Worm (Caenorhabditis elegans) whole organism, late embryonic: Measurements from ENCODE around the gene glo-4.

ENCODE experiments used
- ceh-18 ChIP-seq: sonication (generic microtip); optimal IDR thresholded peaks from 2 replicates; lab custom pipeline; 2016; ENCODE audit warnings: missing genetic modification characterization, missing compliant biosample characterization
- ceh-31 ChIP-seq: sonication (generic microtip); optimal IDR thresholded peaks from 2 replicates; lab custom pipeline; 2016; ENCODE audit warnings: missing genetic modification characterization, missing compliant biosample characterization
- ceh-48 ChIP-seq: sonication (generic microtip); optimal IDR thresholded peaks from 2 replicates; lab custom pipeline; 2016; ENCODE audit warnings: missing genetic modification characterization, inconsistent platforms, missing compliant biosample characterization
- ceh-9 ChIP-seq: sonication (generic microtip); optimal IDR thresholded peaks from 2 replicates; lab custom pipeline; 2016; ENCODE audit warnings: mild to moderate bottlenecking, missing genetic modification characterization, inconsistent platforms, missing compliant biosample characterization
- ets-4 ChIP-seq: sonication (generic microtip); optimal IDR thresholded peaks from 2 replicates; lab custom pipeline; 2016; ENCODE audit warnings: missing genetic modification characterization, missing compliant biosample characterization
- fkh-10 ChIP-seq: fragments of 150-350 bp; optimal IDR thresholded peaks from 2 replicates; lab custom pipeline; 2014; ENCODE audit warnings: missing biosample characterization, missing genetic modification reagents, missing genetic modification characterization
- hlh-30 ChIP-seq: sonication (generic microtip); optimal IDR thresholded peaks from 2 replicates; lab custom pipeline; 2017; ENCODE audit warnings: antibody characterized with exemption, missing genetic modification characterization, missing compliant biosample characterization; ENCODE audit not compliant: insufficient read depth
- tbx-2 ChIP-seq: sonication (generic microtip); optimal IDR thresholded peaks from 2 replicates; lab custom pipeline; 2016; ENCODE audit warnings: missing genetic modification characterization, missing compliant biosample characterization

- TF ChIP-seq ceh-18 (tag; lab: Kevin White, UChicago) (no peak), tbx-2 (tag; lab: Kevin White, UChicago) (no peak), ceh-31 (no peak), fkh-10 (GFP tag; lab: Kevin White, UChicago) (no peak), ceh-48 (no peak), ets-4 (no peak), ceh-9 (tag; lab: Kevin White, UChicago) (no peak), hlh-30 (no peak)
Observed at ce11 chrV:9249206-9249605, 6.2 kb upstream of the glo-4 start, which contains the start of gene str-94.
